Fruit fly (Drosophila melanogaster) whole organism, adult: ENCODE data around the gene pelo.

Experiments used
- CG1620 ChIP-seq: fragments of 200-800 bp; sonication (Bioruptor generic); optimal IDR thresholded peaks from 2 replicates; lab custom pipeline; 2016; ENCODE audit warnings: missing biosample characterization, missing genetic modification characterization
- Hr96 ChIP-seq: fragments of 200-800 bp; sonication (Bioruptor generic); optimal IDR thresholded peaks from 2 replicates; lab custom pipeline; 2016; ENCODE audit warnings: missing biosample characterization, missing genetic modification characterization
- cnc ChIP-seq, 2 experiments: fragments of >200 bp; optimal IDR thresholded peaks; 2 replicates each; lab custom pipeline; 2017
- ovo ChIP-seq: fragments of 200-800 bp; sonication (Bioruptor generic); optimal IDR thresholded peaks from 2 replicates; lab custom pipeline; 2016; ENCODE audit warnings: missing biosample characterization, missing genetic modification characterization

DNA sequence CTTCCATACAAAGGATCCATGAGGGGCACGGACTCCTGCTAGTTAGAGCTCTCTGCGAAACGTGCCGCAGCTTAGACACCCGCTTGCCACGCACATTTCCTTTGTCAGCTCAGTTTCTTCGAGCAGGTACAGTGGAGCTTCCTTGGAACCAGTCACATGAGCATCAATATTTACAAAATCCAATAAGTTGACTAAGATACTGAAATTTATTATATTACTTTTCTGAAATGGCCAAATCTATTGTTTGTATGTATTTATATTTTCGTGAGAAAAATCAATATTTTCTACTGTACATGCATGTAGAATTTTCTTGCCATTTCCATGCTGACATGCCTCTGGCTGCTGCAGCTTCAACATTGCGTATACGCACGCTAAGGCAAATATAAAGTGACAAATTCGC, 37.6 kb upstream of the pelo start:
- TF ChIP-seq CG1620 (GFP tag; lab: Kevin White, UChicago) (no peak), Hr96 (GFP tag; lab: Kevin White, UChicago) (no peak), cnc (optimal IDR thresholded peaks at IDR 0.05; lab: Kevin White, UChicago) (no peak), ovo (GFP tag; lab: Kevin White, UChicago) (no peak)
